Worm (Caenorhabditis elegans): Measurements from ENCODE around the gene R11D1.1.

ce11 chrV:12697364-12697901, 6.7 kb upstream of the R11D1.1 start, which contains the start of gene istr-1:
- TF ChIP-seq ceh-6 (GFP tag; optimal IDR thresholded peaks at IDR 0.05) (no peak), ama-1 (optimal IDR thresholded peaks at IDR 0.05) (no peak), nhr-11 (tag; optimal IDR thresholded peaks at IDR 0.05) (no peak), K09A11.1 (tag; optimal IDR thresholded peaks at IDR 0.05; ENCODE audit: insufficient read depth) (no peak)

Data from whole organism, late embryonic.